Fruit fly (Drosophila melanogaster): Measurements from ENCODE around the gene CG17187.

DNA sequence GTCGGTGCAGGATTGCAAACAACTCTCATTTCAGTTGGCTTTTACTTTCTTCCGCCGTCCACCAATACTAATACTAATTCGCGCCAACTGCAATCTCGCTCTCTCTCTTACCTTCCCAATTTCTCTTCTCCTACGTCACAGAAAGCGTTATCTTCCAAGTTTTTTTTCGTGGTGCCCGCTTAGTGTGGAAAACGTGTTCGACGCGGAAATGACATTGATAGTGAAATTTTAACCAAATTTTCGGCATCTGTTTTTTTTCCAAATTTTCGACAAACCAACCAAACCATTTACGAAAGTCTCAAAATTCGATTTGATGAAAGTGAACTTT lies 34.3 kb downstream of the CG17187 start, which contains the start of gene cu:
- no peak for TF ChIP-seq cic (GFP tag; optimal IDR thresholded peaks at IDR 0.05)
- no peak for TF ChIP-seq CG7101 (tag; optimal IDR thresholded peaks at IDR 0.05)
- TF ChIP-seq bab1 (GFP tag; optimal IDR thresholded peaks at IDR 0.05): no peak
- TF ChIP-seq ovo (GFP tag; optimal IDR thresholded peaks at IDR 0.05): no peak
- no peak for TF ChIP-seq Hr96 (GFP tag; optimal IDR thresholded peaks at IDR 0.05)
- no peak for TF ChIP-seq CG12768 (GFP tag; optimal IDR thresholded peaks at IDR 0.05)
- TF ChIP-seq CG5204 (GFP tag; optimal IDR thresholded peaks at IDR 0.05): no peak
- no peak for TF ChIP-seq toe (GFP tag; optimal IDR thresholded peaks at IDR 0.05)
